Worm (Caenorhabditis elegans) whole organism, young adult: ENCODE data around the gene R09B5.11.
A peak's percentile ranks its signal among the peaks of the same experiment; 100 is the strongest.

ENCODE experiments used
- B0019.2 ChIP-seq: fragments of 200-800 bp; sonication (Bioruptor generic); conservative IDR thresholded peaks from 2 replicates; pipeline ENCODE4 v1.3.6; 2022; ENCODE audit warnings: missing genetic modification reagents, missing genetic modification characterization, missing compliant biosample characterization
- B0261.1 ChIP-seq: sonication (generic microtip); optimal IDR thresholded peaks from 2 replicates; lab custom pipeline; 2016; ENCODE audit warnings: mild to moderate bottlenecking, missing genetic modification characterization, moderate library complexity, missing compliant biosample characterization
- C17E4.6 ChIP-seq: fragments of 200-800 bp; sonication (Bioruptor generic); IDR thresholded peaks from 2 replicates; pipeline ENCODE4 v1.3.6; 2022; ENCODE audit warnings: missing genetic modification reagents, missing genetic modification characterization, missing compliant biosample characterization
- F49E8.2 ChIP-seq: sonication (generic microtip); optimal IDR thresholded peaks from 3 replicates; lab custom pipeline; 2017; ENCODE audit warnings: missing genetic modification characterization, mild to moderate bottlenecking, missing compliant biosample characterization, antibody characterized with exemption, moderate library complexity; ENCODE audit not compliant: insufficient read depth
- F57C9.4 ChIP-seq: sonication (generic microtip); optimal IDR thresholded peaks from 2 replicates; lab custom pipeline; 2017; ENCODE audit warnings: mild to moderate bottlenecking, missing genetic modification characterization, missing compliant biosample characterization
- K12H6.12 ChIP-seq: fragments of 200-800 bp; sonication (Bioruptor generic); optimal IDR thresholded peaks from 2 replicates; lab custom pipeline; 2018; ENCODE audit warnings: mild to moderate bottlenecking, missing genetic modification characterization, missing compliant biosample characterization
- Y67H2A.10 ChIP-seq: fragments of 200-800 bp; sonication (Bioruptor generic); conservative IDR thresholded peaks from 2 replicates; pipeline ENCODE4 v1.3.6; 2022; ENCODE audit warnings: missing genetic modification reagents, missing genetic modification characterization, missing compliant biosample characterization
- ama-1 ChIP-seq, 3 experiments: fragments of 150-350 bp in 1 of 3; sonication (generic microtip) in 2 of 3; optimal IDR thresholded peaks; 2 replicates each; lab custom pipeline; 2014 to 2018; ENCODE audit warnings: missing biosample characterization in 2 of 3, missing genetic modification characterization in 2 of 3, missing genetic modification reagents in 2 of 3
- attf-3 ChIP-seq: fragments of 200-800 bp; sonication (Bioruptor generic); conservative IDR thresholded peaks from 2 replicates; pipeline ENCODE4 v1.3.6; 2022; ENCODE audit warnings: missing genetic modification reagents, missing genetic modification characterization, missing compliant biosample characterization
- attf-5 ChIP-seq: fragments of 200-800 bp; sonication (Bioruptor generic); optimal IDR thresholded peaks from 2 replicates; lab custom pipeline; 2018; ENCODE audit warnings: mild to moderate bottlenecking, missing genetic modification characterization, missing compliant biosample characterization
- bed-2 ChIP-seq: fragments of 200-800 bp; sonication (Bioruptor generic); IDR thresholded peaks from 2 replicates; pipeline ENCODE4 v1.3.6; 2022; ENCODE audit warnings: missing genetic modification reagents, missing genetic modification characterization, missing compliant biosample characterization
- ccch-3 ChIP-seq: fragments of 200-800 bp; sonication (Bioruptor generic); optimal IDR thresholded peaks from 2 replicates; lab custom pipeline; 2018; ENCODE audit warnings: mild to moderate bottlenecking, missing genetic modification characterization, missing compliant biosample characterization
- cebp-1 ChIP-seq, 2 experiments: fragments of 200-800 bp in 1 of 2; sonication (Bioruptor generic) in 1 of 2; sonication (generic microtip) in 1 of 2; IDR thresholded peaks in 1 of 2; optimal IDR thresholded peaks in 1 of 2; 2 replicates each; pipeline versions ENCODE4 v1.3.6 to Lab custom; 2017 to 2022; ENCODE audit warnings: missing compliant biosample characterization in 2 of 2, missing genetic modification characterization in 2 of 2, mild to moderate bottlenecking in 1 of 2, missing genetic modification reagents in 1 of 2, moderate library complexity in 1 of 2
- cebp-2 ChIP-seq: fragments of 200-800 bp; sonication (Bioruptor generic); IDR thresholded peaks from 2 replicates; pipeline ENCODE4 v1.3.6; 2022; ENCODE audit warnings: missing genetic modification characterization, missing compliant biosample characterization
- ceh-100 ChIP-seq: fragments of 200-800 bp; sonication (Bioruptor generic); IDR thresholded peaks from 2 replicates; pipeline ENCODE4 v1.3.6; 2022; ENCODE audit warnings: missing genetic modification reagents, missing genetic modification characterization, missing compliant biosample characterization
- ceh-91 ChIP-seq: fragments of 200-800 bp; sonication (Bioruptor generic); IDR thresholded peaks from 2 replicates; pipeline ENCODE4 v1.3.6; 2022; ENCODE audit warnings: missing genetic modification reagents, missing genetic modification characterization, missing compliant biosample characterization
- dpl-1 ChIP-seq: fragments of 150-350 bp; optimal IDR thresholded peaks from 2 replicates; lab custom pipeline; 2014; ENCODE audit warnings: missing biosample characterization, missing genetic modification reagents, missing genetic modification characterization
- efl-1 ChIP-seq: fragments of 150-350 bp; optimal IDR thresholded peaks from 2 replicates; lab custom pipeline; 2014; ENCODE audit warnings: missing biosample characterization, missing genetic modification reagents, missing genetic modification characterization
- egl-18 ChIP-seq: fragments of 200-800 bp; sonication (Bioruptor generic); IDR thresholded peaks from 2 replicates; pipeline ENCODE4 v1.3.6; 2022; ENCODE audit warnings: missing genetic modification reagents, missing genetic modification characterization, missing compliant biosample characterization
- egl-44 ChIP-seq: fragments of 200-800 bp; sonication (Bioruptor generic); IDR thresholded peaks from 2 replicates; pipeline ENCODE4 v1.3.6; 2022; ENCODE audit warnings: missing genetic modification reagents, missing genetic modification characterization, missing compliant biosample characterization
- hlh-26 ChIP-seq: fragments of 200-800 bp; sonication (Bioruptor generic); conservative IDR thresholded peaks from 2 replicates; pipeline ENCODE4 v1.3.6; 2022; ENCODE audit warnings: missing genetic modification reagents, missing genetic modification characterization, missing compliant biosample characterization
- hmg-1.2 ChIP-seq: fragments of 200-800 bp; sonication (Bioruptor generic); IDR thresholded peaks from 2 replicates; pipeline ENCODE4 v1.3.6; 2022; ENCODE audit warnings: missing genetic modification reagents, missing genetic modification characterization, missing compliant biosample characterization
- let-526 ChIP-seq: fragments of 200-800 bp; sonication (Bioruptor generic); IDR thresholded peaks from 2 replicates; pipeline ENCODE4 v1.3.6; 2022; ENCODE audit warnings: missing genetic modification reagents, missing genetic modification characterization, missing compliant biosample characterization
- lin-40 ChIP-seq: sonication (generic microtip); optimal IDR thresholded peaks from 2 replicates; lab custom pipeline; 2016; ENCODE audit warnings: missing genetic modification characterization, mild to moderate bottlenecking, missing compliant biosample characterization, missing genotype, missing genetic modification reagents
- madf-8 ChIP-seq: fragments of 200-800 bp; sonication (Bioruptor generic); conservative IDR thresholded peaks from 2 replicates; pipeline ENCODE4 v1.3.6; 2022; ENCODE audit warnings: missing genetic modification reagents, missing genetic modification characterization, missing compliant biosample characterization
- mcd-1 ChIP-seq: fragments of 200-800 bp; sonication (Bioruptor generic); IDR thresholded peaks from 2 replicates; pipeline ENCODE4 v1.3.6; 2022; ENCODE audit warnings: missing genetic modification reagents, missing genetic modification characterization, missing compliant biosample characterization
- nfya-1 ChIP-seq: sonication (generic microtip); optimal IDR thresholded peaks from 2 replicates; lab custom pipeline; 2017; ENCODE audit warnings: antibody characterized with exemption, missing compliant biosample characterization, missing genetic modification characterization, borderline replicate concordance; ENCODE audit not compliant: insufficient read depth
- nhr-179 ChIP-seq: sonication (generic microtip); optimal IDR thresholded peaks from 2 replicates; lab custom pipeline; 2016; ENCODE audit warnings: mild to moderate bottlenecking, missing genetic modification characterization, missing compliant biosample characterization
- nhr-27 ChIP-seq: fragments of 200-800 bp; sonication (Bioruptor generic); optimal IDR thresholded peaks from 2 replicates; lab custom pipeline; 2018; ENCODE audit warnings: mild to moderate bottlenecking, missing genetic modification characterization, moderate library complexity, missing compliant biosample characterization
- nhr-80 ChIP-seq: sonication (generic microtip); optimal IDR thresholded peaks from 2 replicates; lab custom pipeline; 2016; ENCODE audit warnings: missing genetic modification characterization, missing compliant biosample characterization
- rcor-1 ChIP-seq: fragments of 200-800 bp; sonication (Bioruptor generic); IDR thresholded peaks from 2 replicates; pipeline ENCODE4 v1.3.6; 2022; ENCODE audit warnings: missing genetic modification reagents, missing genetic modification characterization, missing compliant biosample characterization
- rec-8 ChIP-seq, 2 experiments: sonication (generic microtip); optimal IDR thresholded peaks; 2 replicates each; lab custom pipeline; 2016; ENCODE audit warnings: mild to moderate bottlenecking in 2 of 2, missing genetic modification characterization in 2 of 2, missing genetic modification reagents in 2 of 2, missing genotype in 2 of 2, missing biosample characterization in 1 of 2, missing compliant biosample characterization in 1 of 2, moderate library complexity in 1 of 2
- rpc-1 ChIP-seq, 2 experiments: fragments of 150-350 bp in 1 of 2; sonication (generic microtip) in 1 of 2; optimal IDR thresholded peaks; 2 replicates each; lab custom pipeline; 2014 to 2018; ENCODE audit warnings: missing biosample characterization in 1 of 2, missing genetic modification characterization in 1 of 2, missing genetic modification reagents in 1 of 2, missing genotype in 1 of 2
- snpc-4 ChIP-seq, 5 experiments: fragments of 150-350 bp in 1 of 5; sonication (generic microtip) in 4 of 5; optimal IDR thresholded peaks; 2 replicates each; lab custom pipeline; 2014 to 2018; ENCODE audit warnings: missing genetic modification characterization in 5 of 5, missing biosample characterization in 3 of 5, antibody characterized with exemption in 2 of 5, mild to moderate bottlenecking in 2 of 5, missing compliant biosample characterization in 2 of 5, missing genotype in 2 of 5, moderate library complexity in 2 of 5, missing genetic modification reagents in 1 of 5
- sptf-2 ChIP-seq: fragments of 200-800 bp; sonication (Bioruptor generic); optimal IDR thresholded peaks from 2 replicates; lab custom pipeline; 2018; ENCODE audit warnings: mild to moderate bottlenecking, missing genetic modification characterization, missing compliant biosample characterization
- tbx-9 ChIP-seq: sonication (generic microtip); optimal IDR thresholded peaks from 2 replicates; lab custom pipeline; 2016; ENCODE audit warnings: borderline replicate concordance, missing genetic modification characterization, inconsistent platforms, missing compliant biosample characterization
- ztf-25 ChIP-seq: fragments of 200-800 bp; sonication (Bioruptor generic); IDR thresholded peaks from 2 replicates; pipeline ENCODE4 v1.3.6; 2022; ENCODE audit warnings: missing genetic modification reagents, missing genetic modification characterization, missing compliant biosample characterization
- ztf-26 ChIP-seq: sonication (generic microtip); optimal IDR thresholded peaks from 2 replicates; lab custom pipeline; 2017; ENCODE audit warnings: missing genetic modification characterization, missing compliant biosample characterization
- ztf-3 ChIP-seq: fragments of 200-800 bp; sonication (Bioruptor generic); optimal IDR thresholded peaks from 2 replicates; lab custom pipeline; 2018; ENCODE audit warnings: mild to moderate bottlenecking, missing genetic modification characterization, missing compliant biosample characterization

The R09B5.11 gene

DNA sequence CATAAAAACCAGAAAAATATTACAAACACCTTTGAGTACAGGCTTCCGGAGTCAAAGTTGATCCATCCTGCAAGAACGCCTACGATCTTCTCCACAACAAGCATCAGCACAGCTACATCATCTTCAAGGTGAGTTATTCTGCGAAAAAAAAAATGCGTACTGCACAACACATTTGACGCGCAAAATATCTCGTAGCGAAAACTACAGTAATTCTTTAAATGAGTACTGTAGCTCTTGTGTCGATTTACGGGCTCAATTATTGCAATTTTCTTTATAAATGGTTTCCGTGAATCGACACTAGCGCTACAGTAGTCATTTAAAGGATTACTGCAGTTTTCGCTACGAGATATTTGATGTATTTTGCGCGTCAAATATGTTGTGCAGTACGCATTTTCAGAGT lies 37.8 kb downstream of the R09B5.11 start (continued):
- TF ChIP-seq rcor-1 (0 out of 2 replicates have a peak, but pooled peaks have one; percentile 5), dpl-1 (GFP tag; lab: Kevin White, UChicago) (no peak), mcd-1 (0 out of 2 replicates have a peak, but pooled peaks have one; percentile 3), lin-40 (tag; lab: Kevin White, UChicago) (no peak)
- TF ChIP-seq, all 124 proteins: peak for 8

ce11 chrV:1480841-1481240 lies 41.8 kb downstream of the R09B5.11 start:
- TF ChIP-seq K12H6.12 (tag; lab: Kevin White, UChicago) (peak; percentile 37), attf-3 (GFP tag; lab: Robert Waterston, UW) (no peak), hlh-26 (GFP tag; lab: Robert Waterston, UW) (no peak), B0019.2 (GFP tag; lab: Robert Waterston, UW) (no peak), tbx-9 (no peak)

DNA sequence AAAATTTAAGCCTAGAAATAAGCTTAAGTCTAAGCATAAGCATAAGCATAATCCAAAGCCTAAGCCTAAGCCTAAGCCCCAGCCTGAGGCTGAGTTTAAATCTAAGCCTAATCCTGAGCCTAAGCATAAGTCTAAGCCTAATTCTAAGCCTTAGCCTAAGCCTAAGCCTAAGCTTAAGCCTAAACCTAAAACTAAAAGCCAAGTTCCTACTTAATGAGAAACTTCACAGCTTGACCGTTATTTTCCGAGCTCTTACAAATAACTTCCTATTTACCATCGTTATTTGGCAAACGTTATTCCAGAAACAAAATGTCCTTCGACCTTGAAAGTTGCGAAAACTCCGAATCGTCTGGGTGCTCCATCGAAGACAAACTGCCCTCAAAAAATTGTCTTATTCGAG lies 42.7 kb downstream of the R09B5.11 start, which contains the start of gene C38C3.4:
TSS of gene C38C3.4 (plus strand) at position 301 of the 400 bp plus-strand sequence.
- TF ChIP-seq efl-1 (GFP tag; lab: Kevin White, UChicago), result no peak
- no peak for TF ChIP-seq F57C9.4 (tag; lab: Kevin White, UChicago)
- TF ChIP-seq let-526, result no peak
- no peak for TF ChIP-seq sptf-2 (GFP tag; lab: Kevin White, UChicago)
- no peak for TF ChIP-seq nfya-1 (tag; lab: Kevin White, UChicago)

- TF ChIP-seq ztf-3 (no peak), ztf-26 (tag; lab: Kevin White, UChicago) (no peak), nhr-80 (tag; lab: Kevin White, UChicago) (no peak), nhr-27 (tag; lab: Kevin White, UChicago) (no peak)
- TF ChIP-seq, all 124 proteins: peak for 0
These were observed 47.0 kb downstream of the R09B5.11 start for ce11 chrV:1486031-1486430.

ce11 chrV:1487262-1487661 lies 48.3 kb downstream of the R09B5.11 start:
- TF ChIP-seq cebp-2 (GFP tag; lab: Robert Waterston, UW) (no peak), F49E8.2 (tag; lab: Kevin White, UChicago) (no peak), egl-18 (no peak), efl-1 (GFP tag; lab: Kevin White, UChicago) (no peak), Y67H2A.10 (GFP tag; lab: Robert Waterston, UW) (no peak), madf-8 (GFP tag; lab: Robert Waterston, UW) (no peak), rpc-1 (optimal IDR thresholded peaks at IDR 0.05; lab: Kevin White, UChicago) (no peak), rpc-1 (tag; optimal IDR thresholded peaks at IDR 0.05; lab: Kevin White, UChicago) (no peak), cebp-1 (GFP tag; IDR thresholded peaks at IDR 0.05; lab: Robert Waterston, UW) (no peak), cebp-1 (tag; optimal IDR thresholded peaks at IDR 0.05; lab: Kevin White, UChicago) (no peak), ccch-3 (GFP tag; lab: Kevin White, UChicago) (no peak), ceh-100 (no peak), attf-5 (no peak), egl-44 (no peak)
- TF ChIP-seq, all 124 proteins: peak for 0

ce11 chrV:1488642-1489041 lies 49.6 kb downstream of the R09B5.11 start:
- TF ChIP-seq ztf-25 (no peak), B0261.1 (no peak), nhr-179 (no peak), rec-8 (tag; optimal IDR thresholded peaks at IDR 0.05; lab: Kevin White, UChicago) (no peak), ama-1 (optimal IDR thresholded peaks at IDR 0.05; lab: Kevin White, UChicago) (no peak), ama-1 (GFP tag; optimal IDR thresholded peaks at IDR 0.05; lab: Kevin White, UChicago) (no peak), C17E4.6 (no peak), snpc-4 (GFP tag; optimal IDR thresholded peaks at IDR 0.05; lab: Kevin White, UChicago) (no peak), snpc-4 (tag; optimal IDR thresholded peaks at IDR 0.05; lab: Kevin White, UChicago) (no peak), hmg-1.2 (GFP tag; lab: Robert Waterston, UW) (no peak), ceh-91 (no peak), bed-2 (GFP tag; lab: Robert Waterston, UW) (no peak)
